Worm (Caenorhabditis elegans) whole organism, L4/young adult: Measurements from ENCODE around the gene F26C11.1.
A peak's percentile ranks its signal among the peaks of the same experiment; 100 is the strongest.

Source experiments
- W03F9.2 ChIP-seq: fragments of 150-350 bp; optimal IDR thresholded peaks from 2 replicates; lab custom pipeline; 2014; ENCODE audit warnings: missing biosample characterization, missing genetic modification characterization
- dao-5 ChIP-seq: sonication (generic microtip); optimal IDR thresholded peaks from 2 replicates; lab custom pipeline; 2016; ENCODE audit warnings: missing genotype, missing genetic modification characterization, moderate library complexity, missing compliant biosample characterization
- him-1 ChIP-seq: sonication (generic microtip); optimal IDR thresholded peaks from 2 replicates; lab custom pipeline; 2016; ENCODE audit warnings: missing genotype, missing genetic modification reagents, missing genetic modification characterization, missing compliant biosample characterization

F26C11.1 gene

ce11 chrII:9920468-9920867 lies 25.9 kb downstream of the F26C11.1 start, which contains the start of gene pho-10:
pho-10 (minus strand) TSS chrII:9920568.
- TF ChIP-seq dao-5 (tag; lab: Kevin White, UChicago) (no peak), W03F9.2 (no peak), him-1 (tag; lab: Kevin White, UChicago) (no peak)

DNA sequence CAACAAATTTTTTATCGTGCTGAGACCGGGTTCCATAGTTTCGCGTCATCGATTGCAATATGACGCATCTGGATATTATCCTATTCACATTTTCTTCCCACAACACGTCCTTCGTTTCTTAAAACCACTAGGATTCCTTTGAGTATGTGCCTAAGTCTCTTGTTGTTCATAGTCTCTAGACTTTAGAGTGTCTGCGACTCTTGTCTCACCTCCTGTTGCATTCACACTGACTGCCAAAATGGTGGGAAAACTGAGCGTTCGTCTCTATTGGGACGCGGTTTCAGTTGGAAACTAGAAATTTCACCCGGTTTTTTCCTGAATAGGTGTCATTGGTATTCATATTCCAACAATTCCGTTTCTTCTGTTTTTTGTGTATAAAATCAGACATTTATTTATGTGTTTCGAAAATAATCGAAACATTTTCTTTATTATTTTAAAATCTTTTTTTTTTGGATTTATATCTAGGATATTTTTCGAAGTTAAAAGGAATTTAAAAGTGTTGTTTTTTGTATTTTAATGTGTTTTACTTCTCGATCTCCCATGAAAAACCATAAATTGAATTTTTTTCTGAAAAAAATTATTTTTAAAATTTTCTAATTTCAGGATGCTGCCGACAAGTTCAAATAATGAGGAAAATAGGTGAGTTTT lies 27.2 kb downstream of the F26C11.1 start, which contains the start of gene C05C10.2:
Gene C05C10.2 (plus strand): TSS at position 598 of the 648 bp plus-strand sequence.
- no peak for TF ChIP-seq W03F9.2
- TF ChIP-seq him-1 (tag; lab: Kevin White, UChicago), result no peak
- no peak for TF ChIP-seq dao-5 (tag; lab: Kevin White, UChicago)

ce11 chrII:9928470-9928869 lies 33.9 kb downstream of the F26C11.1 start:
- TF ChIP-seq him-1 (tag; lab: Kevin White, UChicago) (no peak), W03F9.2 (no peak), dao-5 (tag; lab: Kevin White, UChicago) (no peak)

DNA sequence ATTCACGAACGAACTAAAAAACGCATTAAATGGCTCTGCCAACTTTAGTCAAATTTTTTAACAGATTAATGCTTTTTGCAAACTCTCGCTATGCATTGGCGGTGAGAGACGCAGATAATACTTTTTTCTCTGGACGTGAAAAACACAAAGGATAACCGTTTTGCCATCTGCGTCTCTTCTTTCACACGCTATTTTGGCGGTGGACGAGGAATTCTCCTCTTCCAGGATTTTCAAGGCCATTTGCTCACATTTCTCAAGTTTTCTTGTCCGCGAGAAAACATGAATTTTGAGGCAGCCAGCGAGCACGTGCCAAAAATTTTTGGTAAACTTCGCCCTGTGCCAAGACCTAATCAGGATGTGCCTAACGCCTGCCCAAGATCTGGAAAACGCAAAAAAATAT lies 36.5 kb downstream of the F26C11.1 start:
- TF ChIP-seq him-1 (tag; lab: Kevin White, UChicago) (no peak), W03F9.2 (no peak), dao-5 (tag; lab: Kevin White, UChicago) (no peak)

DNA sequence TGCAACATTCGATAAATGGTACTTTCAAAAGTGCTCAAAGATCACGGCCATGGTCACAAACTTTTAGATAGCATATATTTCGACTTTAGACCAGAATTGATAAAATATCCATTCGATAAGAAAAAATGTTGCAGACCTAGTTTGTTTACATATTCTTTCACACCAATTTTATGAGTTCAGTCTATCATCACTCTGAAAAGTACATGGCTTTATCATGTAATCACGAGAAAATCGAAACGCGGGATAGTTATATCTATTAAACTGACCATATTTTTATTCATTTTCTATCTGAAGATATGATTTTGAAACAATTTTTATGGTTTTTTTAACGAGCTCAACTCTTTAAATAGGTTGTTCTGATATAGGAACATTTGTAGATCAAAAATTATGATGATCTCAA lies 36.9 kb downstream of the F26C11.1 start, which contains the start of gene pho-11:
Gene pho-11 (plus strand): TSS at position 374 of the 400 bp plus-strand sequence.
- no peak for TF ChIP-seq dao-5 (tag; lab: Kevin White, UChicago)
- no peak for TF ChIP-seq him-1 (tag; lab: Kevin White, UChicago)
- TF ChIP-seq W03F9.2, result no peak

- TF ChIP-seq dao-5 (tag; lab: Kevin White, UChicago), result no peak
- peak; percentile 24 for TF ChIP-seq W03F9.2
Observed at ce11 chrII:9933947-9934383, 39.4 kb downstream of the F26C11.1 start.

DNA sequence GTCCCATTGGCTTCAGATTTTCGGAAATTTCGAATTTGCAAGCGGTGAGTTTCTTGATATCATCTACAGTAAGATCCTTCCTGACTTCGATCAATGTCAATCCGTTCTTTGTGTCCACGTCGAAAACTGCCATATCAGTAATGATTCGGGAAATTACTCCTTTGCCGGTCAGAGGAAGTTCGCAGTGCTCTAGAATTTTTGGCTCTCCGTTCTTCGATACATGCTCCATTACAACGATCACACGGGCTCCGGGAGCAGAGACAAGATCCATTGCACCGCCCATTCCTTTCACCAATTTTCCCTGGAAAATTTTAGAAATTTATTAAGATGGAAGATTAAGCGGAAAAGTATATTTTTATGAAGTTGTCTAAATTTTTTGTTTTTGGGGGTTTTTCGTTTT lies 40.0 kb downstream of the F26C11.1 start:
- TF ChIP-seq W03F9.2 (no peak), dao-5 (tag; lab: Kevin White, UChicago) (no peak), him-1 (tag; lab: Kevin White, UChicago) (no peak)

ce11 chrII:9935044-9935599 lies 40.6 kb downstream of the F26C11.1 start:
- TF ChIP-seq dao-5 (tag; lab: Kevin White, UChicago) (no peak), him-1 (tag; lab: Kevin White, UChicago) (no peak), W03F9.2 (no peak)

ce11 chrII:9935664-9936063 lies 41.1 kb downstream of the F26C11.1 start:
- TF ChIP-seq dao-5 (tag; lab: Kevin White, UChicago), result no peak
- no peak for TF ChIP-seq W03F9.2
- no peak for TF ChIP-seq him-1 (tag; lab: Kevin White, UChicago)

ce11 chrII:9936859-9937258 lies 42.3 kb downstream of the F26C11.1 start, which contains the start of gene C05C10.3:
C05C10.3 (minus strand) TSS chrII:9936893.
- no peak for TF ChIP-seq W03F9.2
- no peak for TF ChIP-seq him-1 (tag; lab: Kevin White, UChicago)
- TF ChIP-seq dao-5 (tag; lab: Kevin White, UChicago), result no peak

ce11 chrII:9937611-9938010 lies 43.1 kb downstream of the F26C11.1 start:
- TF ChIP-seq him-1 (tag; lab: Kevin White, UChicago) (no peak), W03F9.2 (peak; percentile 66), dao-5 (tag; lab: Kevin White, UChicago) (no peak)

DNA sequence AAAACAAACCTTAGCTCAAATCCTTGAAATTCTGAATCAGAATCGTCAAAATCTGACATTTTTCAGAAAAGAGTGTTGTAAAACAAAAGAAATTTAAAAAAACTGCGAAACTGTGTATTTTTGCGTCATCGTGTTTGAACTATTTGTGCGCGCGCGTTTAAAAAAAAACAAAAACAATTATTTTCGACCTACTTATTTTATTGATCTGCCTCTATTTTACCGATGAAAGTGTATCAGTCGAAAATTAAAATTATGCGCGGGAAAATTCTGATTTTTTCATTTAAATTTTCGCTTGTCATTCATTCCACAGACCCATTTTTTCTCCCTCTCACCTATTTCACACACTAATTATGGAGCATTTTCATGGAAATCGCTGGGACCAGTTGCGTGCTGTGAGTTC lies 44.3 kb downstream of the F26C11.1 start, which contains the start of the genes C05C10.7 and C05C10.5:
Gene C05C10.7 (minus strand): TSS at position 95 of the 400 bp plus-strand sequence.
Gene C05C10.5 (plus strand): TSS at position 164 of the 400 bp plus-strand sequence.
- TF ChIP-seq dao-5 (tag; lab: Kevin White, UChicago) (no peak), W03F9.2 (no peak), him-1 (tag; lab: Kevin White, UChicago) (no peak)

DNA sequence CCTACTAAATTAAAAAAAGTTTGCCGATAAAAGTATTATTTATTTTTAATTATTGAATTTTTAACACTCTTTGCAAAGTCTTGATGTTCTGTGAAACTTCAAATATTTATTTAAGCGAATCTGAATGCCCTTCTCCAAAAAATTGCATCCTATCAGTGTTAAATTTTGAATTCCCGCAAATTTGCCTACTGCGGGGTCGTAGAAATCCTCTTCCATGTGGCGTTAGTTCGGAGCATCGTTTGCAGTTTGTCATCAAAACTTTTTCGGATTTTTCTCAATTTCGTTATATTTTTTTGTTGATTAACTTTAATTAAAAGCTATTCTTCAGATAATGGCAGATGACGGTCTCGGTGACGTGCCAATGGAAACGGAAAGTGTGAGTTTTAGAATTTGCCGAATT lies 45.9 kb downstream of the F26C11.1 start, which contains the start of gene ufd-3:
Gene ufd-3 (plus strand): TSS at position 324 of the 400 bp plus-strand sequence.
- TF ChIP-seq W03F9.2, result no peak
- TF ChIP-seq him-1 (tag; lab: Kevin White, UChicago), result peak; percentile 42

DNA sequence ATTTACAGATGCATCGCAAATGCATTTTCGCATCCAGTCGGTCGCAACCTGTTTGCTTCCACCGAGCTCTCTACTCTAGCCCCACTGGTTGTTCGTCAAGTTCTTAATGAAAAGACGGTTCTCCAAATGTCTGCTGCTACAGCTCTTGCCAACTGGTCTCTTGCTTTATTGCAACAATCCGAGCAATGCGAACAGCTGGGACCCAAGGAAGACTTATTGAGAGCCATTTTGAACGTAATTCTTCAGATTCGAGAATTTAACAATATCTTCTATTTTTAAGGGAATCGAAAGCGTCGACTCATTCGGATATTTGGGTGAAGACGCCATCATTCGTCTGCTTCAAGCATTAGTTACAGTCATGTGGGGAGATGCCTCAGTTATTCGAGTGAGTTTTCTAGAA lies 48.7 kb downstream of the F26C11.1 start:
- no peak for TF ChIP-seq W03F9.2
- TF ChIP-seq him-1 (tag; lab: Kevin White, UChicago), result no peak
- no peak for TF ChIP-seq dao-5 (tag; lab: Kevin White, UChicago)
